Worm (Caenorhabditis elegans): ENCODE data around the gene ZK1086.2.

ZK1086.2 gene

DNA sequence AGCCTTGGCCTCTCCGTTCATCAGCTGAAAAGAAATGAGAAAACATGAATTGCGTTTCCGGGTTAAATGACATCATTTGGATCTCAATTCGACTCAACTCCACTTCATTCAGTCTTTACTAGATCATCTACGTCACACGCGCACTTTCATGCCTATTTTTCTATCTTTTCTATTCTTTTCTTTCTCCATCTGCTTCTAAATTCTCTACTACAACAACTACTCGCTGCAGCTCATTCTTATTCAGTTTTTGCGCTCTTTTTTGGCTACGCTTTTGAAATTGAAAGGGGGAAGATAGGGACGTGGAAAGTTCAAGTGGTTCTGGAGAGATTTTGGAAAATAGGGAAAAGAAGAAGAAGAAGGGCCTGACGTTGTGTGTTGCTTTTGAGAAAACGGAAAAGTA, 24.9 kb downstream of the ZK1086.2 start (continued):
- peak; percentile 39 for TF ChIP-seq ztf-4 (tag; optimal IDR thresholded peaks at IDR 0.05)

DNA sequence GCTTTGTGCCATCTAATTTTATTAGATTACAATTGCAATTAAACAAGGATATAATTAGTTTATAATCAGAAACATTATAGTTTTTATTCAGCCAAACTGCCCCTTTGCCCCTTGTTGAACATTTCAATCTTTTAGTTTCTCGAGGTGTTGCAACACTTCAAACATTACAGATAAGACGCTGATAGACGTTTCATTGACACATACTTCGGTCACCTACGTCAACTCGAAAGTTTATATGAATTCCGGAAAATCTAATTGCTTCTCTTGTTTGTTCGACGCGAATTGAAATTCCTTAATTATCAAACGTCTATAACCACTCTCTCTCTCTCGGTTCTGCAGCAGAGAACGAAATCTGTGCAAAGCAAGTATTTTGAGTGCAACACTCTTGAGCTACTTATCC, 26.1 kb downstream of the ZK1086.2 start:
- TF ChIP-seq ztf-4 (tag; optimal IDR thresholded peaks at IDR 0.05), result no peak
- peak; percentile 13 for TF ChIP-seq elt-2 (tag; optimal IDR thresholded peaks at IDR 0.05)

DNA sequence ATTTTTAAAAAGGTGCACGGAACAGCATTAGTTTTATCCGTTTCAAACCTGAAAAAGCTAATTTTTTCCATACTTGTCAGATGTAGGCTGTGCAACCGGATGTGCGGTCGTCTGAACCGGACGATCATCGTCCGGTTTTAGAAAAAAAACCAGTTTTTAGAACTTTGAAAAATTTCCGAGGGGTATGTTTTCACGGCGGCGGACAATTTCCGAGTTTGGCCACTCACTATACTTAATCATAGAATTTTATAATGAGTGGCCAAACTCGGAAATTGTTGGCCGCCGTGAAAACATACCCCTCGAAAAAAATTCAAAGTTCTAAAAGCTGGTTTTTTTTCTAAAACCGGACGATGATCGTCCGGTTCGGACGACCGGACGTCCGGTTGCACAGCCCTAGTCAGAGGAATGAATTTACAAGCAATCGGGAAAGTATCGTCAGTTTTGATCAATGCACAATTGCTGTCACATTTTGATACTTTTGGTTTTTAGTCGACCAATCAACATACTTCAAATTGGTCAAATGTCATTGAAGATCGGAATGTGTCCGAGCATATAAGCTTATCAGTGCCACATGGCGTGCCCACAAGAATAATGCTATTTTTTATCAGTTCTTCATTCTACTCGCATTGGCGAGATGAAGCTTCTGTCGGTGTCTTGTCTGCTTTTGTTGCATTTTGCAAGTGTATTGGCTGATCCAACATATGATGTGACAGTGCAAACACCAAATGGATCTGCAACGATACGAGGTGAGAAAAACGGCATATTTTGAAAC, 33.6 kb downstream of the ZK1086.2 start, which contains the start of gene cest-13:
Gene cest-13 (plus strand): TSS at position 562 of the 772 bp plus-strand sequence.
- TF ChIP-seq fkh-10 (GFP tag; optimal IDR thresholded peaks at IDR 0.05) (no peak), unc-30 (tag; optimal IDR thresholded peaks at IDR 0.05) (no peak), elt-2 (tag; optimal IDR thresholded peaks at IDR 0.05) (peak; percentile 70), egl-27 (tag; optimal IDR thresholded peaks at IDR 0.05) (no peak)

DNA sequence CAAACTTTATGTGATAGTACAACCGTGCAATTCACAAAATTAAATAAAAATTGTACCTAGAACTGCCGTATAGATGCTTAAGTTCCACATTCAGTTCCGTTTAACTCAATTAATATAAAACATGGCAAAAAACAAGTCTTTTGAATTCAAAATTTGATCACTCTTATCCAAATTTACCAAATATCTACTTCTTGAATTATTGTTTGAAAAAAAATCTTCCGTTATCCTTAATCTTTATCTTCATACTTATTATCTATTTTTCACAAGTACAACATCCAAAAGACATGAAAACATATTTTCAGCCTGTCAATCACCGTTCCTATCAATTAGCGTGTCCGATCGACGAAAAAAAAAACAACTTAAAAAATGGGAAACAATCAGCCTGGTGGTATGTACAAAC, 38.0 kb downstream of the ZK1086.2 start, which contains the start of gene aakb-1:
Gene aakb-1 (plus strand): TSS at position 301 of the 400 bp plus-strand sequence.
- TF ChIP-seq ceh-82 (tag; optimal IDR thresholded peaks at IDR 0.05) (no peak), mab-9 (GFP tag; IDR thresholded peaks at IDR 0.05) (no peak), fos-1 (tag; optimal IDR thresholded peaks at IDR 0.05) (no peak), rnt-1 (tag; optimal IDR thresholded peaks at IDR 0.05) (no peak)

DNA sequence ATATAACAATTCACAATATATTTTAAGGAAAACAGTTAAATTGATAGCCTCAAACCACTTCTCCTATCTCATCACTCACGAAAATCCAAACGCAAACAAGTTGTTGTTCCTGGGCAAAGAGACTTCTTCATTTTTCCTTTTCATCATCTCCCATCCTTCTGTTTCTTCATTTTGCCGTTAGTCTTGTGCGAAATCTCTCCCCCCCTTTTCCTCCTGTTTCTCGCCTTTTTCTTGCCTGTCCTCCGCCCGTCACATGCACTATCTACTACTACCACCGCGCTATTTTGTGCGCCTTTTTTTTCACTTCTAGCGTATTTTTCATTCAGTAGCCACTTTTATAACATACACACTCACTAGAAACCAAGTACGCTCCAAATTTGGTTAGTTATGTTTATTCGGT, 38.9 kb downstream of the ZK1086.2 start:
- peak in 1 of 2 experiments; percentile 25 for TF ChIP-seq lsy-2 (tag; optimal IDR thresholded peaks at IDR 0.05)
- no peak for TF ChIP-seq ceh-63 (GFP tag; optimal IDR thresholded peaks at IDR 0.05)
- TF ChIP-seq lir-3 (tag; optimal IDR thresholded peaks at IDR 0.05; ENCODE audit: poor library complexity), result no peak
- TF ChIP-seq ceh-82 (tag; optimal IDR thresholded peaks at IDR 0.05), result peak in 2 of 3 experiments; percentile 17 to 27
- TF ChIP-seq nhr-20 (tag; optimal IDR thresholded peaks at IDR 0.05), result peak; percentile 66
- no peak for TF ChIP-seq zip-4 (GFP tag; optimal IDR thresholded peaks at IDR 0.05)
- no peak for TF ChIP-seq ceh-8 (GFP tag; optimal IDR thresholded peaks at IDR 0.05)
- TF ChIP-seq dpl-1 (GFP tag; optimal IDR thresholded peaks at IDR 0.05), result peak in 1 of 3 experiments; percentile 6
- TF ChIP-seq ceh-90 (tag; optimal IDR thresholded peaks at IDR 0.05), result no peak
- TF ChIP-seq egl-27 (tag; optimal IDR thresholded peaks at IDR 0.05), result no peak
- peak in 1 of 2 experiments; percentile 25 for TF ChIP-seq mdl-1 (tag; optimal IDR thresholded peaks at IDR 0.05)
- TF ChIP-seq nhr-90 (tag; optimal IDR thresholded peaks at IDR 0.05; ENCODE audit: poor library complexity), result peak; percentile 20
- peak; percentile 25 for TF ChIP-seq rnt-1 (tag; optimal IDR thresholded peaks at IDR 0.05)
- TF ChIP-seq xbp-1 (tag; optimal IDR thresholded peaks at IDR 0.05), result peak; percentile 37
- peak; percentile 82 for TF ChIP-seq blmp-1 (tag; optimal IDR thresholded peaks at IDR 0.05)
- no peak for TF ChIP-seq unc-86 (tag; optimal IDR thresholded peaks at IDR 0.05)
- TF ChIP-seq fos-1 (tag; optimal IDR thresholded peaks at IDR 0.05), result no peak
- peak; percentile 6 for TF ChIP-seq tbx-2 (tag; optimal IDR thresholded peaks at IDR 0.05)
- no peak for TF ChIP-seq fkh-10 (GFP tag; optimal IDR thresholded peaks at IDR 0.05)
- peak; percentile 15 for TF ChIP-seq jun-1 (tag; optimal IDR thresholded peaks at IDR 0.05)
- no peak for TF ChIP-seq Y116A8C.19 (tag; optimal IDR thresholded peaks at IDR 0.05; ENCODE audit: borderline replicate concordance)
- no peak for TF ChIP-seq lin-39 (tag; optimal IDR thresholded peaks at IDR 0.05)
- no peak for TF ChIP-seq nhr-28 (tag; optimal IDR thresholded peaks at IDR 0.05)
- TF ChIP-seq hlh-4 (tag; optimal IDR thresholded peaks at IDR 0.05), result no peak
- no peak for TF ChIP-seq tlp-1 (tag; optimal IDR thresholded peaks at IDR 0.05)
- TF ChIP-seq unc-130 (tag; optimal IDR thresholded peaks at IDR 0.05), result peak; percentile 46
- TF ChIP-seq elt-3 (tag; optimal IDR thresholded peaks at IDR 0.05), result peak in 2 of 6 experiments; percentile 17 to 29
- peak; percentile 32 for TF ChIP-seq swsn-7 (tag; optimal IDR thresholded peaks at IDR 0.05)
- peak in 1 of 2 experiments; percentile 54 for TF ChIP-seq lin-35 (GFP tag; optimal IDR thresholded peaks at IDR 0.05)
- TF ChIP-seq nhr-71 (tag; optimal IDR thresholded peaks at IDR 0.05), result peak; percentile 54
- no peak for TF ChIP-seq F16B12.6 (tag; optimal IDR thresholded peaks at IDR 0.05)
- 0 out of 2 replicates have a peak, but pooled peaks have one; percentile 17 for TF ChIP-seq nhr-19 (GFP tag; conservative IDR thresholded peaks at IDR 0.05)
- peak; percentile 18 for TF ChIP-seq lin-13 (GFP tag; optimal IDR thresholded peaks at IDR 0.05)
- TF ChIP-seq ztf-4 (tag; optimal IDR thresholded peaks at IDR 0.05), result no peak
- TF ChIP-seq mep-1 (tag; optimal IDR thresholded peaks at IDR 0.05), result peak; percentile 34
- TF ChIP-seq skn-1 (tag; optimal IDR thresholded peaks at IDR 0.05), result peak; percentile 25
- TF ChIP-seq lin-14 (GFP tag; optimal IDR thresholded peaks at IDR 0.05), result peak; percentile 81
- peak; percentile 66 for TF ChIP-seq nhr-85 (tag)

Data from whole organism, L1 larva.